Fruit fly (Drosophila melanogaster): ENCODE data around the gene Pyroxd1.
A peak's percentile ranks its signal among the peaks of the same experiment; 100 is the strongest.

Gene Pyroxd1

dm6 chr2L:20104526-20104925 is 13.3 kb downstream of the Pyroxd1 start (continued):
- no peak for TF ChIP-seq az2 (GFP tag; optimal IDR thresholded peaks at IDR 0.05)
- TF ChIP-seq tup (GFP tag; optimal IDR thresholded peaks at IDR 0.05), result no peak
- TF ChIP-seq Gug (GFP tag; IDR thresholded peaks at IDR 0.05), result no peak
- no peak for TF ChIP-seq CG30431 (GFP tag; optimal IDR thresholded peaks at IDR 0.05)
- no peak for TF ChIP-seq Ets97D (GFP tag; optimal IDR thresholded peaks at IDR 0.05)
- TF ChIP-seq NC2α (GFP tag; optimal IDR thresholded peaks at IDR 0.05), result peak; percentile 31
- TF ChIP-seq Max (GFP tag; optimal IDR thresholded peaks at IDR 0.05), result no peak
- no peak for TF ChIP-seq pan (optimal IDR thresholded peaks at IDR 0.05)
- TF ChIP-seq pan (GFP tag; optimal IDR thresholded peaks at IDR 0.05 in 1 of 2, IDR thresholded peaks at IDR 0.05 in 1 of 2), result no peak
- TF ChIP-seq wek (GFP tag; optimal IDR thresholded peaks at IDR 0.05), result no peak
- no peak for TF ChIP-seq unc-4 (GFP tag; IDR thresholded peaks at IDR 0.05; ENCODE audit: partially characterized antibody)
- TF ChIP-seq crc (GFP tag; optimal IDR thresholded peaks at IDR 0.05), result no peak
- no peak for TF ChIP-seq CG1529 (GFP tag; optimal IDR thresholded peaks at IDR 0.05)
- no peak for TF ChIP-seq HLH54F (GFP tag; optimal IDR thresholded peaks at IDR 0.05)
- TF ChIP-seq CG8281 (tag; optimal IDR thresholded peaks at IDR 0.05), result no peak
- peak; percentile 72 for TF ChIP-seq Dp (GFP tag; optimal IDR thresholded peaks at IDR 0.05)
- no peak for TF ChIP-seq CG31441 (GFP tag; IDR thresholded peaks at IDR 0.05)
- no peak for TF ChIP-seq CG34376 (GFP tag; optimal IDR thresholded peaks at IDR 0.05)
- TF ChIP-seq Kr (GFP tag; optimal IDR thresholded peaks at IDR 0.05), result no peak
- no peak for TF ChIP-seq btn (GFP tag; optimal IDR thresholded peaks at IDR 0.05)
- no peak for TF ChIP-seq NK7.1 (GFP tag; optimal IDR thresholded peaks at IDR 0.05)
- TF ChIP-seq gro (GFP tag; optimal IDR thresholded peaks at IDR 0.05), result no peak
- TF ChIP-seq CHES-1-like (GFP tag; optimal IDR thresholded peaks at IDR 0.05), result no peak
- TF ChIP-seq gsb (GFP tag; IDR thresholded peaks at IDR 0.05), result no peak
- TF ChIP-seq E2f2 (GFP tag; IDR thresholded peaks at IDR 0.05), result peak; percentile 88
- TF ChIP-seq Eip74EF (GFP tag; optimal IDR thresholded peaks at IDR 0.05), result no peak
- no peak for TF ChIP-seq shn (GFP tag; optimal IDR thresholded peaks at IDR 0.05)
- TF ChIP-seq twi (tag; optimal IDR thresholded peaks at IDR 0.05), result no peak
- TF ChIP-seq CG14860 (GFP tag; IDR thresholded peaks at IDR 0.05; ENCODE audit: partially characterized antibody), result 0 out of 3 replicates have a peak, but pooled peaks have one; percentile 16
- TF ChIP-seq CG32767 (GFP tag; IDR thresholded peaks at IDR 0.05), result no peak
- no peak for TF ChIP-seq CG4282 (GFP tag; optimal IDR thresholded peaks at IDR 0.05)
- no peak for TF ChIP-seq CG5953 (GFP tag; IDR thresholded peaks at IDR 0.05)
- peak; percentile 53 for TF ChIP-seq Hmr (GFP tag; optimal IDR thresholded peaks at IDR 0.05)
- TF ChIP-seq CG12071 (GFP tag; optimal IDR thresholded peaks at IDR 0.05), result no peak
- TF ChIP-seq chn (GFP tag; optimal IDR thresholded peaks at IDR 0.05), result no peak
- TF ChIP-seq CG7556 (GFP tag; optimal IDR thresholded peaks at IDR 0.05), result no peak
- peak; percentile 66; the same call in 2 of the 3 replicates for TF ChIP-seq CG17361 (GFP tag; IDR thresholded peaks at IDR 0.05)
- TF ChIP-seq cas (GFP tag; IDR thresholded peaks at IDR 0.05), result no peak
- no peak for TF ChIP-seq pnt (GFP tag; optimal IDR thresholded peaks at IDR 0.05)
- no peak for TF ChIP-seq H15 (GFP tag; IDR thresholded peaks at IDR 0.05)
- no peak for TF ChIP-seq Hsf (GFP tag; optimal IDR thresholded peaks at IDR 0.05)
- peak; percentile 9 for TF ChIP-seq Elba2 (GFP tag; optimal IDR thresholded peaks at IDR 0.05)
- TF ChIP-seq HLH3B (GFP tag; IDR thresholded peaks at IDR 0.05), result no peak
- TF ChIP-seq Dip3 (GFP tag; optimal IDR thresholded peaks at IDR 0.05), result no peak
- no peak for TF ChIP-seq croc (GFP tag; conservative IDR thresholded peaks at IDR 0.05)
- TF ChIP-seq Rx (GFP tag; IDR thresholded peaks at IDR 0.05), result 0 out of 2 replicates have a peak, but pooled peaks have one; percentile 11
- no peak for TF ChIP-seq CG3995 (GFP tag; optimal IDR thresholded peaks at IDR 0.05)
- TF ChIP-seq ara (GFP tag; IDR thresholded peaks at IDR 0.05), result no peak
- TF ChIP-seq Atf-2 (GFP tag; optimal IDR thresholded peaks at IDR 0.05), result no peak
- no peak for TF ChIP-seq toy (GFP tag; IDR thresholded peaks at IDR 0.05)
- TF ChIP-seq zfh1 (GFP tag; IDR thresholded peaks at IDR 0.05), result no peak
- no peak for TF ChIP-seq Sox102F (GFP tag; optimal IDR thresholded peaks at IDR 0.05)
- TF ChIP-seq trem (tag; optimal IDR thresholded peaks at IDR 0.05), result no peak
